Worm (Caenorhabditis elegans): ENCODE results near the gene tlp-1.
"Not testable (repeated sequence)": the region's sequence is repeated elsewhere in the genome, so short reads cannot be mapped to it uniquely, and the experiment has no call there.

Gene tlp-1

ce11 chrIV:13662570-13662969 is 41.3 kb downstream of the tlp-1 start, which contains the start of gene Y45F10C.2:
Gene Y45F10C.2, minus strand, starts transcription at chrIV:13662670.
- TF ChIP-seq F13H6.1, mbf-1, elt-3 (tag; optimal IDR thresholded peaks at IDR 0.05): not testable (repeated sequence)

- TF ChIP-seq ztf-4, lin-39, lsy-2 (tag; optimal IDR thresholded peaks at IDR 0.05): not testable (repeated sequence)
Observed at ce11 chrIV:13659449-13659848, 44.4 kb downstream of the tlp-1 start, which contains the start of gene Y45F10C.1. Gene Y45F10C.1, minus strand, starts transcription at chrIV:13659549.

ce11 chrIV:13652023-13652422 is 51.9 kb downstream of the tlp-1 start, which contains the start of gene Y45F10C.6:
Gene Y45F10C.6, plus strand, starts transcription at chrIV:13652323.
- TF ChIP-seq dmd-4, ztf-11, unc-39 (tag; optimal IDR thresholded peaks at IDR 0.05): not testable (repeated sequence)

- TF ChIP-seq aly-2, elt-1, dmd-4 (tag; optimal IDR thresholded peaks at IDR 0.05): not testable (repeated sequence)
Observed at ce11 chrIV:13651411-13651810, 52.5 kb downstream of the tlp-1 start, which contains the start of gene C08F11.12. Gene C08F11.12, minus strand, starts transcription at chrIV:13651511.
